Worm (Caenorhabditis elegans) whole organism, early embryonic: ENCODE results near the gene C16C8.14.
A peak's percentile ranks its signal among the peaks of the same experiment; 100 is the strongest.

ENCODE experiments used
- B0310.2 ChIP-seq: sonication (generic microtip); optimal IDR thresholded peaks from 2 replicates; lab custom pipeline; 2016; ENCODE audit warnings: mild to moderate bottlenecking, missing genetic modification characterization, missing compliant biosample characterization
- F13C5.2 ChIP-seq: sonication (generic microtip); optimal IDR thresholded peaks from 2 replicates; lab custom pipeline; 2017; ENCODE audit warnings: mild to moderate bottlenecking, missing genetic modification characterization, inconsistent platforms, missing compliant biosample characterization
- aly-1 ChIP-seq: sonication (generic microtip); optimal IDR thresholded peaks from 2 replicates; lab custom pipeline; 2016; ENCODE audit warnings: missing genetic modification characterization, missing compliant biosample characterization
- ama-1 ChIP-seq: fragments of 150-350 bp; optimal IDR thresholded peaks from 2 replicates; lab custom pipeline; 2014
- ceh-13 ChIP-seq: fragments of 200-800 bp; sonication (Bioruptor generic); optimal IDR thresholded peaks from 2 replicates; lab custom pipeline; 2018; ENCODE audit warnings: mild to moderate bottlenecking, missing genetic modification characterization, missing compliant biosample characterization
- ceh-36 ChIP-seq: sonication (generic microtip); optimal IDR thresholded peaks from 2 replicates; lab custom pipeline; 2016; ENCODE audit warnings: missing genetic modification characterization, inconsistent platforms, missing compliant biosample characterization
- ets-7 ChIP-seq: sonication (generic microtip); optimal IDR thresholded peaks from 2 replicates; lab custom pipeline; 2016; ENCODE audit warnings: missing genotype, missing genetic modification characterization, missing compliant biosample characterization
- flt-1 ChIP-seq: fragments of 200-800 bp; sonication (Bioruptor generic); IDR thresholded peaks from 2 replicates; pipeline ENCODE4 v1.3.6; 2022; ENCODE audit warnings: missing genetic modification characterization, missing compliant biosample characterization
- hmbx-1 ChIP-seq: sonication (generic microtip); optimal IDR thresholded peaks from 2 replicates; lab custom pipeline; 2016; ENCODE audit warnings: mild to moderate bottlenecking, missing genetic modification characterization, missing compliant biosample characterization
- hmg-4 ChIP-seq: fragments of 200-800 bp; sonication (Bioruptor generic); optimal IDR thresholded peaks from 2 replicates; lab custom pipeline; 2018; ENCODE audit warnings: mild to moderate bottlenecking, missing genetic modification characterization, missing compliant biosample characterization
- hnd-1 ChIP-seq: sonication (generic microtip); optimal IDR thresholded peaks from 2 replicates; lab custom pipeline; 2016; ENCODE audit warnings: missing genetic modification characterization, missing compliant biosample characterization
- pes-1 ChIP-seq: fragments of 200-800 bp; sonication (Bioruptor generic); IDR thresholded peaks from 2 replicates; pipeline ENCODE4 v1.3.6; 2022; ENCODE audit warnings: missing genetic modification reagents, missing genetic modification characterization, missing compliant biosample characterization
- scrt-1 ChIP-seq: fragments of 200-800 bp; sonication (Bioruptor generic); IDR thresholded peaks from 2 replicates; pipeline ENCODE4 v1.3.6; 2022; ENCODE audit warnings: missing genetic modification characterization, missing compliant biosample characterization
- sea-1 ChIP-seq: fragments of 200-800 bp; sonication (Bioruptor generic); conservative IDR thresholded peaks from 2 replicates; pipeline ENCODE4 v1.3.6; 2022; ENCODE audit warnings: missing genetic modification characterization, missing compliant biosample characterization
- tbx-11 ChIP-seq: fragments of 200-800 bp; sonication (Bioruptor generic); IDR thresholded peaks from 2 replicates; pipeline ENCODE4 v1.3.6; 2022; ENCODE audit warnings: missing genetic modification characterization, missing compliant biosample characterization
- tbx-37 ChIP-seq: fragments of 200-800 bp; sonication (Bioruptor generic); conservative IDR thresholded peaks from 2 replicates; pipeline ENCODE4 v1.3.6; 2022; ENCODE audit warnings: missing genetic modification reagents, missing genetic modification characterization, missing compliant biosample characterization
- tra-4 ChIP-seq: sonication (generic microtip); optimal IDR thresholded peaks from 2 replicates; lab custom pipeline; 2017; ENCODE audit warnings: missing genetic modification characterization, missing compliant biosample characterization

The C16C8.14 gene

DNA sequence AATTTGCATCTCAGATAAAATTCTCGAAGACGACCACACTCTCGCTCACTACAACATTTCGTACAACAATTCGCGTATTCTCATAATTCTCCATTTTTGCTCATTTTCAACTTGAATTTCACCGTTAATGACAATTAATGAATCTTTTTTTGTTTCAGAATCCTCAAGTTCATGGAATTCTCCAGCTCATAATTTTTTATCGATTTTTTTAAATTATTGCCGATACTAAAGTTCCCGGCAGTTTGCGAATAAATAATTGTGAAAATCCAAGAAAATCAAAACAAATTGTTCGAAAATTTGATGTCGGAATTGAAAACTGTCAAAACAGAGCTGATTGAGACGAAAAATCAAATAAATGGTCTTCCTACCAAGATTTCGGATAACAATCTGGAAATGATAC lies 1.7 kb upstream of the C16C8.14 start, which contains the start of gene C16C8.21:
Gene C16C8.21, plus strand, starts transcription at position 301 of the 400 bp plus-strand sequence.
- TF ChIP-seq ama-1 (lab: Kevin White, UChicago) (no peak), hmbx-1 (no peak), F13C5.2 (tag; lab: Kevin White, UChicago) (no peak)

DNA sequence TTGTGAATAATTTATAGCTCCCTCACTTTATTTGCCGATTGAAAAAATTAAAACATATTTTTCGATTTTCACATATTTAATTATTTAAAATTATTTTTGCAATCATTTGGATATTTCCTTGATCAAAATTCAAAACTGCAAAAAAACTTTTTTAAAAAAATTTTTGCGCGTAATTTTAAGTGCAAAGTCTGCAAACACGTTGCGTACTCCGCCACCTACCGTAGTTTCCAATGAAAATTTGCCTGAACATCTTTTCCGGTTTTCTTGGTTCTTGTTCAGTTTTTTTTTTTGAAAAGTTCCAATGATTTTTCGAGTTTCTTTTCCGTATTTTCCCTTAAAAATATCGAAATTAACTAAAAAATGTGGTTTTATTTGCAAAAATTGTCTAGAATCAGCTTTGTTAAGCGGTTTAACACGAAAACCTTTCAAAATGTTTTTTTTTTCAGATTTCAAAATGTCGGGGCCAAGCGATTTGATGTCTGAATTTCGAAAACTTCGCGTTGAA lies 786 bp upstream of the C16C8.14 start, which contains the start of gene C16C8.25:
Gene C16C8.25, plus strand, starts transcription at position 455 of the 505 bp plus-strand sequence.
- TF ChIP-seq sea-1 (GFP tag; lab: Robert Waterston, UW), result no peak
- no peak for TF ChIP-seq F13C5.2 (tag; lab: Kevin White, UChicago)
- TF ChIP-seq scrt-1 (GFP tag; lab: Robert Waterston, UW), result no peak
- no peak for TF ChIP-seq B0310.2 (tag; lab: Kevin White, UChicago)
- no peak for TF ChIP-seq hmg-4 (GFP tag; lab: Kevin White, UChicago)
- TF ChIP-seq aly-1, result no peak
- no peak for TF ChIP-seq hnd-1 (tag; lab: Kevin White, UChicago)
- TF ChIP-seq pes-1 (GFP tag; lab: Robert Waterston, UW), result no peak
- TF ChIP-seq ceh-36 (tag; lab: Kevin White, UChicago), result no peak
- TF ChIP-seq tbx-37 (GFP tag; lab: Robert Waterston, UW), result no peak

DNA sequence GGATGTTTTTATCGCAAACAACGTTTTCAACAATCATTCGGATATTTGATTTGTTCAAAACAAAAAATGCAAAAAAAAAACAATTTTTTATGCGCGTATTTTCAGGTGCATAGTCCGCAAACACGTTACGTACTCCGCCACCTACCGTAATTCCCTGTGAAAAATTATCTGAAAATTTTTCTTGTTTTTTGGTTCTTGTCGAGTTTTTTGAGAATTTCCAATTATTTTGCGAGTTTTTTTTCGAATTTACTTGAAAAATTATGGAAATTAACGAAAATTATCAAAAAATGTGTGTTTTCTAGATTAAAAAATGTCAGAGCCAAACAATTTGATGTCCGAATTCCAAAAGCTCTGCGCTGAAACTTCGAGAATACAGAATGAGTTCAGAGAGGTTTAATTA lies 2.8 kb downstream of the C16C8.14 start, which contains the start of gene C16C8.12:
Gene C16C8.12, plus strand, starts transcription at position 301 of the 400 bp plus-strand sequence.
- TF ChIP-seq flt-1 (GFP tag; lab: Robert Waterston, UW), result no peak
- TF ChIP-seq scrt-1 (GFP tag; lab: Robert Waterston, UW), result no peak
- TF ChIP-seq ceh-13, result no peak
- no peak for TF ChIP-seq tbx-11
- no peak for TF ChIP-seq ama-1 (lab: Kevin White, UChicago)
- TF ChIP-seq aly-1, result no peak
- TF ChIP-seq ceh-36 (tag; lab: Kevin White, UChicago), result no peak
- TF ChIP-seq pes-1 (GFP tag; lab: Robert Waterston, UW), result no peak

DNA sequence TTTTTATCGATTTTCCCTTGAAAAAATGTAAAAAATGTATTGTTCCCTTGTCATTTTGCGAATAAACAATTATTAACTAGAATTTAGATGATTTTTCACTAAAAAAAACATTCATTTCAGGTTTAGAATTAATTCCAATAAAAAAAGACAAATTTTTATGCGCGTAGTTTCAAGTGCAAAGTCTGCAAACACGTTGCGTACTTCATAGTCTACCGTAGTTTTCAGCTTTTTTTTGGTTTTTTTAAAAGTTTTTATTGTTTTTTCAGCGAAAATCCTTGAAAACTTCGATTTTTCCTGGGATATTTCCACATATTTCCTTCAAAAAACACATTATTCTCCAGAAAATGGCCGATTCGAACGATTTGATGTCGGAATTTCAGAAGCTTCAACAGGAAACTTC lies 3.9 kb downstream of the C16C8.14 start, which contains the start of gene C16C8.11:
Gene C16C8.11, plus strand, starts transcription at position 188 of the 400 bp plus-strand sequence.
- no peak for TF ChIP-seq ets-7
- no peak for TF ChIP-seq sea-1 (GFP tag; lab: Robert Waterston, UW)
- TF ChIP-seq F13C5.2 (tag; lab: Kevin White, UChicago), result no peak
- no peak for TF ChIP-seq B0310.2 (tag; lab: Kevin White, UChicago)
- TF ChIP-seq pes-1 (GFP tag; lab: Robert Waterston, UW), result no peak
- no peak for TF ChIP-seq scrt-1 (GFP tag; lab: Robert Waterston, UW)
- TF ChIP-seq hnd-1 (tag; lab: Kevin White, UChicago), result no peak
- TF ChIP-seq tbx-37 (GFP tag; lab: Robert Waterston, UW), result no peak
- no peak for TF ChIP-seq ceh-36 (tag; lab: Kevin White, UChicago)
- TF ChIP-seq hmbx-1, result no peak
- no peak for TF ChIP-seq ama-1 (lab: Kevin White, UChicago)
- TF ChIP-seq aly-1, result no peak
- TF ChIP-seq hmg-4 (GFP tag; lab: Kevin White, UChicago), result no peak
- TF ChIP-seq tbx-11, result no peak
- TF ChIP-seq flt-1 (GFP tag; lab: Robert Waterston, UW), result no peak
- no peak for TF ChIP-seq tra-4 (tag; lab: Kevin White, UChicago)
- TF ChIP-seq ceh-13, result no peak

DNA sequence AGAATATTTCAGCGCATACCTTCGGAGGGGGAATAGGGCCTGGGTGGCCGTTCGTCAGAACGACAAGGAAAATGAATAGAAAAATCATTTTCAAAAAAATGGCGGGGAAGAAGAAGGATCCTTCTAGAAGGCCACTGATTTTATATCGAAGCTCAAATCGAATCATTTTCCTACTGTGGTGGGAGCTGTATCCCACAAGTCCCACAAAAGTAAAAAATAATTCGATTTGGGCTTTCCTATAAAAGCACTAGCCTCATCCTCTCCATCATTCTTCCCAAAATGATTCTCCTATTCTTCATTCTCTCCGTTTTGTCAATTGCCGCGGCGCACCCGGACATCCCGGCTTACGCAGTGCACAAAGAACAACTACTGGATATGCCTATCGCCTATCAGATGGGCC lies 8.6 kb downstream of the C16C8.14 start, which contains the start of the genes C16C8.26 and C16C8.19:
Gene C16C8.26, minus strand, starts transcription at position 101 of the 400 bp plus-strand sequence.
Gene C16C8.19, plus strand, starts transcription at position 279 of the 400 bp plus-strand sequence.
- TF ChIP-seq hnd-1 (tag; lab: Kevin White, UChicago) (no peak), hmbx-1 (no peak), aly-1 (no peak), ama-1 (lab: Kevin White, UChicago) (no peak), tbx-11 (no peak), B0310.2 (tag; lab: Kevin White, UChicago) (no peak), sea-1 (GFP tag; lab: Robert Waterston, UW) (no peak), tbx-37 (GFP tag; lab: Robert Waterston, UW) (no peak), pes-1 (GFP tag; lab: Robert Waterston, UW) (no peak), ceh-13 (no peak), hmg-4 (GFP tag; lab: Kevin White, UChicago) (no peak), scrt-1 (GFP tag; lab: Robert Waterston, UW) (no peak), tra-4 (tag; lab: Kevin White, UChicago) (no peak), F13C5.2 (tag; lab: Kevin White, UChicago) (no peak), flt-1 (GFP tag; lab: Robert Waterston, UW) (no peak), ets-7 (no peak), ceh-36 (tag; lab: Kevin White, UChicago) (no peak)

- TF ChIP-seq ets-7 (no peak), ceh-36 (tag; lab: Kevin White, UChicago) (peak; percentile 69)
Measured at ce11 chrII:3459199-3459598, 9.6 kb downstream of the C16C8.14 start.

DNA sequence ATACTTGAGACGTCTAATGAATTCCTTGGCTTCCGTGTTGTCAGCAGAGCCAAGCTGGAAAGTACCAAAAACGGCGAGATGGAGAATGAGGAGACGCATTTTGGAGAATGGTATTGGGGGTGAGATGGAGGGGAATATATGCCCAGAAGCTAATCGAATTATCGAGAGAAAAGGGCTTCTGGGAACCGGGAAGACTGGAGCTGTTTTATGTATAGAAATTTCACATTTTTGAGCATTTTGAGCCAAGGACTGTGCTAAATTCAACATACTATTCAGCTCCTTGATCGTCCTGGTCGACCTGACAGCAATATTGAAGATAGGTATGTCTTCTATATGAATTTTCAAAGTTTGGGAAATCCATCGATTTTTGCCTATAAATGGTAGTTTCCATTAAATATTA lies 10.4 kb downstream of the C16C8.14 start, which contains the start of gene C16C8.7:
Gene C16C8.7, minus strand, starts transcription at position 101 of the 400 bp plus-strand sequence.
- TF ChIP-seq tbx-11 (no peak), F13C5.2 (tag; lab: Kevin White, UChicago) (no peak), ama-1 (lab: Kevin White, UChicago) (no peak), tra-4 (tag; lab: Kevin White, UChicago) (no peak), flt-1 (GFP tag; lab: Robert Waterston, UW) (no peak), sea-1 (GFP tag; lab: Robert Waterston, UW) (no peak), tbx-37 (GFP tag; lab: Robert Waterston, UW) (no peak), hnd-1 (tag; lab: Kevin White, UChicago) (no peak), ceh-36 (tag; lab: Kevin White, UChicago) (no peak), aly-1 (no peak), hmbx-1 (no peak), hmg-4 (GFP tag; lab: Kevin White, UChicago) (no peak), B0310.2 (tag; lab: Kevin White, UChicago) (no peak), pes-1 (GFP tag; lab: Robert Waterston, UW) (no peak), scrt-1 (GFP tag; lab: Robert Waterston, UW) (no peak), ets-7 (no peak)
